Worm (Caenorhabditis elegans) whole organism, L1 larva: Measurements from ENCODE around the gene pxn-2.

Experiments used
- aha-1 ChIP-seq: fragments of 150-350 bp; optimal IDR thresholded peaks from 2 replicates; lab custom pipeline; 2014; ENCODE audit warnings: missing biosample characterization, missing genetic modification characterization
- ceh-90 ChIP-seq: sonication (generic microtip); optimal IDR thresholded peaks from 2 replicates; lab custom pipeline; 2016; ENCODE audit warnings: missing genetic modification characterization, missing compliant biosample characterization
- fos-1 ChIP-seq: fragments of 150-350 bp; optimal IDR thresholded peaks from 2 replicates; lab custom pipeline; 2014; ENCODE audit warnings: missing biosample characterization, missing genetic modification characterization
- mep-1 ChIP-seq: fragments of 150-350 bp; optimal IDR thresholded peaks from 2 replicates; lab custom pipeline; 2014; ENCODE audit warnings: missing biosample characterization, missing genetic modification characterization
- snpc-4 ChIP-seq: fragments of 150-350 bp; optimal IDR thresholded peaks from 2 replicates; lab custom pipeline; 2014; ENCODE audit warnings: missing biosample characterization, missing genetic modification characterization
- sptf-1 ChIP-seq: fragments of 150-350 bp; optimal IDR thresholded peaks from 2 replicates; lab custom pipeline; 2014; ENCODE audit warnings: missing biosample characterization, missing genetic modification characterization
- zip-4 ChIP-seq: fragments of 200-800 bp; sonication (Bioruptor generic); optimal IDR thresholded peaks from 2 replicates; lab custom pipeline; 2018; ENCODE audit warnings: mild to moderate bottlenecking, missing genetic modification characterization, moderate library complexity, missing compliant biosample characterization

DNA sequence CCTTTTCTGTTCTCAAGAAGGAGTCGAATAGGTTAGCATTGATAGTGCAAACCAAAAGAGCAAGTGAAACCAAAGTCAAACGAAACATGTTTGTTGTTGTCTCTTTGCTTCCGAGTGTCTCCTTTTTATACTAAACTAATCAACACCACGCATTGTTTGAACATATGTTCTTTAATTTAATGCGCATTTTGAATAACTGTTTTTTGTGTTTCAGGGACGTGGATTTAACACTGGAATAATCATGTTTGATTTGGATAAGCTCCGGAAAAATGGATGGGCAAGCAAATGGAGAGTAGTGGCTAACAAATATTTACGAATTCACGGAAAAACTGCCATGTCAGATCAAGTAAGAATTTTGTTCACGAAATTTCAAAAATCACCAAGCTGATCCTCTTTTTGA, 11.4 kb downstream of the pxn-2 start, which contains the start of gene K09C8.9:
- TF ChIP-seq mep-1 (tag; lab: Kevin White, UChicago) = no peak
- TF ChIP-seq ceh-90 = no peak
- no peak for TF ChIP-seq fos-1 (tag; lab: Kevin White, UChicago)
- TF ChIP-seq zip-4 (GFP tag; lab: Kevin White, UChicago) = no peak
- TF ChIP-seq sptf-1 = no peak
- no peak for TF ChIP-seq snpc-4 (tag; lab: Kevin White, UChicago)
- TF ChIP-seq aha-1 (tag; lab: Kevin White, UChicago) = no peak
